Fruit fly (Drosophila melanogaster) whole organism, embryonic: ENCODE data around the gene Hs6st.
A peak's percentile ranks its signal among the peaks of the same experiment; 100 is the strongest.

Experiments
- CG10209 ChIP-seq: fragments of 200-800 bp; sonication (Bioruptor generic); optimal IDR thresholded peaks from 3 replicates; lab custom pipeline; 2017; ENCODE audit warnings: missing biosample characterization, mild to moderate bottlenecking, missing genetic modification characterization, missing genetic modification reagents
- CG11504 ChIP-seq: fragments of 200-800 bp; sonication (Bioruptor generic); optimal IDR thresholded peaks from 3 replicates; lab custom pipeline; 2019; ENCODE audit warnings: missing biosample characterization, mild to moderate bottlenecking, missing genetic modification characterization, moderate library complexity
- CG13894 ChIP-seq: fragments of 200-800 bp; sonication (Bioruptor generic); optimal IDR thresholded peaks from 3 replicates; lab custom pipeline; 2018; ENCODE audit warnings: missing biosample characterization, mild to moderate bottlenecking, missing genetic modification characterization, moderate library complexity
- CG1529 ChIP-seq: fragments of 200-800 bp; sonication (Bioruptor generic); optimal IDR thresholded peaks from 3 replicates; lab custom pipeline; 2018; ENCODE audit warnings: missing biosample characterization, missing genetic modification characterization
- CG15601 ChIP-seq: fragments of 200-800 bp; sonication (Bioruptor generic); optimal IDR thresholded peaks from 3 replicates; lab custom pipeline; 2019; ENCODE audit warnings: missing biosample characterization, mild to moderate bottlenecking, missing genetic modification characterization, moderate library complexity
- CG17361 ChIP-seq: fragments of 200-800 bp; sonication (Bioruptor generic); IDR thresholded peaks from 3 replicates; pipeline ENCODE4 v1.3.6; 2022; ENCODE audit warnings: missing biosample characterization, missing genetic modification characterization
- CG18599 ChIP-seq: fragments of 200-800 bp; sonication (Bioruptor generic); optimal IDR thresholded peaks from 3 replicates; lab custom pipeline; 2017; ENCODE audit warnings: missing biosample characterization, missing genetic modification characterization, mild to moderate bottlenecking, moderate library complexity, missing genetic modification reagents
- CG18764 ChIP-seq: fragments of 200-800 bp; sonication (Bioruptor generic); optimal IDR thresholded peaks from 3 replicates; lab custom pipeline; 2016; ENCODE audit warnings: missing biosample characterization, missing genetic modification characterization
- CG34376 ChIP-seq: fragments of 200-800 bp; sonication (Bioruptor generic); optimal IDR thresholded peaks from 2 replicates; lab custom pipeline; 2018; ENCODE audit warnings: missing biosample characterization, mild to moderate bottlenecking, missing genetic modification characterization
- CG6254 ChIP-seq: fragments of 200-800 bp; sonication (Bioruptor generic); optimal IDR thresholded peaks from 3 replicates; lab custom pipeline; 2017; ENCODE audit warnings: mild to moderate bottlenecking, missing biosample characterization, missing genetic modification reagents, missing genetic modification characterization
- CG7357 ChIP-seq: fragments of 200-800 bp; sonication (Bioruptor generic); IDR thresholded peaks from 3 replicates; pipeline ENCODE4 v1.3.6; 2022; ENCODE audit warnings: missing biosample characterization, missing genetic modification characterization
- CkIIα-i1 ChIP-seq: fragments of 200-800 bp; sonication (Bioruptor generic); IDR thresholded peaks from 2 replicates; pipeline ENCODE4 v1.3.6; 2022; ENCODE audit warnings: missing biosample characterization, missing genetic modification characterization
- Dip2 ChIP-seq: fragments of 200-800 bp; sonication (Bioruptor generic); IDR thresholded peaks from 2 replicates; pipeline ENCODE4 v1.3.6; 2022; ENCODE audit warnings: missing biosample characterization, missing genetic modification characterization
- E2f2 ChIP-seq: fragments of 200-800 bp; sonication (Bioruptor generic); IDR thresholded peaks from 2 replicates; pipeline ENCODE4 v1.3.6; 2022; ENCODE audit warnings: missing biosample characterization, missing genetic modification characterization
- Hr78 ChIP-seq, 2 experiments: fragments of 200-800 bp in 1 of 2; fragments of >200 bp in 1 of 2; sonication (Bioruptor generic) in 1 of 2; optimal IDR thresholded peaks; 2 replicates each; lab custom pipeline; 2017 to 2019; ENCODE audit warnings: missing biosample characterization in 2 of 2, missing genetic modification characterization in 2 of 2, mild to moderate bottlenecking in 1 of 2, moderate library complexity in 1 of 2
- MESR4 ChIP-seq: fragments of 200-800 bp; sonication (Bioruptor generic); optimal IDR thresholded peaks from 2 replicates; lab custom pipeline; 2018; ENCODE audit warnings: missing biosample characterization, mild to moderate bottlenecking, missing genetic modification characterization, moderate library complexity
- TFAM ChIP-seq: fragments of 200-800 bp; sonication (Bioruptor generic); optimal IDR thresholded peaks from 2 replicates; lab custom pipeline; 2017; ENCODE audit warnings: missing biosample characterization, missing genetic modification characterization, inconsistent platforms
- bsh ChIP-seq, 2 experiments: fragments of 200-800 bp; sonication (Bioruptor generic); optimal IDR thresholded peaks; 2 replicates each; lab custom pipeline; 2017 to 2018; ENCODE audit warnings: mild to moderate bottlenecking in 2 of 2, missing biosample characterization in 2 of 2, missing genetic modification characterization in 2 of 2, moderate library complexity in 1 of 2
- cg ChIP-seq: fragments of 200-800 bp; sonication (Bioruptor generic); optimal IDR thresholded peaks from 3 replicates; lab custom pipeline; 2019; ENCODE audit warnings: missing biosample characterization, mild to moderate bottlenecking, missing genetic modification characterization, moderate library complexity
- dan ChIP-seq: fragments of 200-800 bp; sonication (Bioruptor generic); IDR thresholded peaks from 2 replicates; pipeline ENCODE4 v1.3.6; 2022; ENCODE audit warnings: missing biosample characterization, missing genetic modification characterization
- disco-r ChIP-seq: fragments of 200-800 bp; sonication (Bioruptor generic); optimal IDR thresholded peaks from 2 replicates; lab custom pipeline; 2016; ENCODE audit warnings: missing biosample characterization, missing genetic modification characterization
- dm ChIP-seq: fragments of 200-800 bp; sonication (Bioruptor generic); optimal IDR thresholded peaks from 3 replicates; lab custom pipeline; 2016; ENCODE audit warnings: missing biosample characterization, missing genetic modification characterization
- hb ChIP-seq: fragments of 200-800 bp; sonication (Bioruptor generic); IDR thresholded peaks from 3 replicates; pipeline ENCODE4 v1.3.6; 2022; ENCODE audit warnings: missing biosample characterization, missing genetic modification characterization; ENCODE audit not compliant: partially characterized antibody
- jigr1 ChIP-seq: fragments of 200-800 bp; sonication (Bioruptor generic); IDR thresholded peaks from 3 replicates; pipeline ENCODE4 v1.3.6; 2022; ENCODE audit warnings: missing biosample characterization, missing genetic modification characterization
- jing ChIP-seq: fragments of 200-800 bp; sonication (Bioruptor generic); optimal IDR thresholded peaks from 2 replicates; lab custom pipeline; 2018; ENCODE audit warnings: missing biosample characterization, mild to moderate bottlenecking, missing genetic modification characterization
- sd ChIP-seq: fragments of 200-800 bp; sonication (Bioruptor generic); optimal IDR thresholded peaks from 3 replicates; lab custom pipeline; 2018; ENCODE audit warnings: missing biosample characterization, mild to moderate bottlenecking, missing genetic modification characterization, moderate library complexity
- zen ChIP-seq: fragments of 200-800 bp; sonication (Bioruptor generic); optimal IDR thresholded peaks from 3 replicates; lab custom pipeline; 2018; ENCODE audit warnings: missing biosample characterization, mild to moderate bottlenecking, missing genetic modification characterization, moderate library complexity

Hs6st gene

DNA sequence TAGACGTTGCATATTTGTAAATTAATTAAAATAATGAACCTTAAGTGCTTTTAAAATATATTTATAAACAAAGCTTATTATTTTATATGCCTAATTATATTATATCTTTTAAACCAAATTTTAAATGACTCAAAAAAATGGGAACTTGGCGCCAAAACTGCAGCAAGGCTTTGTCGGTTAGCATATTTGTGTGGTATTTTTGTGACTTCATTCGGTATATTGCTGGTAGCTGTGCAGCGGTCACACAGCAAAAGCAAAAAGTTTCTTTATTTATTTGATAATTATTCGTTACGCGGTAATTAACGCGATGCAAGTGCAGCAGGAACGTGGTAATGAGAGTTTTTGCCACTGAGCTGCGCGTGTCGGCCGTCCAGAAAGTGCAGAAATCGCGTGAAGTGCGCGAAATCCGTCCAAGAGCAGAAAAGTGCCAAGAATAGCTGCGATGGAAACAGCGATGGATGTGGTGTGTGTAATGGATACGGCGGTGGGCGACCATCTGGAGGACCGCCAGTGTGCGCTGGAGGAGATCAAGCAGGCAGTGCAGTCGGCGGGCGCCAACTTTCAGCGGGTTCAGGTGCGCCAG is 128.8 kb downstream of the Hs6st start, which contains the start of gene Ask1 (continued):
- no peak for TF ChIP-seq CG1529 (GFP tag; lab: Kevin White, UChicago)
- no peak for TF ChIP-seq CG11504 (tag; lab: Kevin White, UChicago)
- peak; percentile 87 for TF ChIP-seq E2f2 (GFP tag; lab: Robert Waterston, UW)
- no peak for TF ChIP-seq CG17361 (GFP tag; lab: Robert Waterston, UW)
- TF ChIP-seq CG10209 (GFP tag; lab: Kevin White, UChicago) = no peak
- no peak for TF ChIP-seq disco-r (GFP tag; lab: Kevin White, UChicago)
- TF ChIP-seq dan (GFP tag; lab: Robert Waterston, UW) = no peak
- no peak for TF ChIP-seq CG7357
- peak; percentile 0 for TF ChIP-seq dm (GFP tag; lab: Kevin White, UChicago)
- TF ChIP-seq CG18764 (GFP tag; lab: Kevin White, UChicago) = no peak
- no peak for TF ChIP-seq sd (tag; lab: Kevin White, UChicago)
- TF ChIP-seq jing (GFP tag; lab: Kevin White, UChicago) = no peak
- no peak for TF ChIP-seq hb (GFP tag; lab: Robert Waterston, UW)
- TF ChIP-seq Hr78 (GFP tag; optimal IDR thresholded peaks at IDR 0.05; lab: Kevin White, UChicago) = no peak
- TF ChIP-seq jigr1 (GFP tag; lab: Robert Waterston, UW) = no peak
- TF ChIP-seq Dip2 = no peak
- no peak for TF ChIP-seq CG34376 (GFP tag; lab: Kevin White, UChicago)
- TF ChIP-seq CG18599 (GFP tag; lab: Kevin White, UChicago) = no peak
- TF ChIP-seq TFAM = no peak
- TF ChIP-seq CG13894 = no peak
- no peak for TF ChIP-seq CG15601 (tag; lab: Kevin White, UChicago)
- TF ChIP-seq CG6254 (GFP tag; lab: Kevin White, UChicago) = peak; percentile 98
- TF ChIP-seq cg (GFP tag; lab: Kevin White, UChicago) = no peak
- peak; percentile 86 for TF ChIP-seq MESR4 (GFP tag; lab: Kevin White, UChicago)
- no peak for TF ChIP-seq CkIIα-i1 (GFP tag; lab: Robert Waterston, UW)
- TF ChIP-seq zen (tag; lab: Kevin White, UChicago) = peak; percentile 44
- no peak for TF ChIP-seq bsh (GFP tag; optimal IDR thresholded peaks at IDR 0.05; lab: Kevin White, UChicago)
